Worm (Caenorhabditis elegans) whole organism, young adult: ENCODE data around the gene let-19.

Experiments
- B0261.1 ChIP-seq: sonication (generic microtip); optimal IDR thresholded peaks from 2 replicates; lab custom pipeline; 2016; ENCODE audit warnings: mild to moderate bottlenecking, missing genetic modification characterization, moderate library complexity, missing compliant biosample characterization
- F55B11.4 ChIP-seq: sonication (generic microtip); optimal IDR thresholded peaks from 2 replicates; lab custom pipeline; 2016; ENCODE audit warnings: missing compliant biosample characterization, missing genetic modification characterization, borderline replicate concordance; ENCODE audit not compliant: insufficient read depth
- T26A5.8 ChIP-seq: sonication (generic microtip); optimal IDR thresholded peaks from 2 replicates; lab custom pipeline; 2016; ENCODE audit warnings: missing genetic modification characterization, missing compliant biosample characterization
- ceh-79 ChIP-seq: sonication (generic microtip); optimal IDR thresholded peaks from 2 replicates; lab custom pipeline; 2017; ENCODE audit warnings: mild to moderate bottlenecking, missing genetic modification characterization, missing compliant biosample characterization
- egl-18 ChIP-seq: fragments of 200-800 bp; sonication (Bioruptor generic); IDR thresholded peaks from 2 replicates; pipeline ENCODE4 v1.3.6; 2022; ENCODE audit warnings: missing genetic modification reagents, missing genetic modification characterization, missing compliant biosample characterization
- lin-35 ChIP-seq, 3 experiments: fragments of 150-350 bp in 2 of 3; sonication (generic microtip) in 1 of 3; optimal IDR thresholded peaks; 2 replicates each; lab custom pipeline; 2014 to 2018; ENCODE audit warnings: missing biosample characterization in 3 of 3, missing genetic modification characterization in 3 of 3, missing genetic modification reagents in 3 of 3
- nhr-27 ChIP-seq: fragments of 200-800 bp; sonication (Bioruptor generic); optimal IDR thresholded peaks from 2 replicates; lab custom pipeline; 2018; ENCODE audit warnings: mild to moderate bottlenecking, missing genetic modification characterization, moderate library complexity, missing compliant biosample characterization
- unc-62 ChIP-seq: fragments of 150-350 bp; optimal IDR thresholded peaks from 2 replicates; lab custom pipeline; 2014; ENCODE audit warnings: missing biosample characterization, missing genetic modification reagents, missing genetic modification characterization

DNA sequence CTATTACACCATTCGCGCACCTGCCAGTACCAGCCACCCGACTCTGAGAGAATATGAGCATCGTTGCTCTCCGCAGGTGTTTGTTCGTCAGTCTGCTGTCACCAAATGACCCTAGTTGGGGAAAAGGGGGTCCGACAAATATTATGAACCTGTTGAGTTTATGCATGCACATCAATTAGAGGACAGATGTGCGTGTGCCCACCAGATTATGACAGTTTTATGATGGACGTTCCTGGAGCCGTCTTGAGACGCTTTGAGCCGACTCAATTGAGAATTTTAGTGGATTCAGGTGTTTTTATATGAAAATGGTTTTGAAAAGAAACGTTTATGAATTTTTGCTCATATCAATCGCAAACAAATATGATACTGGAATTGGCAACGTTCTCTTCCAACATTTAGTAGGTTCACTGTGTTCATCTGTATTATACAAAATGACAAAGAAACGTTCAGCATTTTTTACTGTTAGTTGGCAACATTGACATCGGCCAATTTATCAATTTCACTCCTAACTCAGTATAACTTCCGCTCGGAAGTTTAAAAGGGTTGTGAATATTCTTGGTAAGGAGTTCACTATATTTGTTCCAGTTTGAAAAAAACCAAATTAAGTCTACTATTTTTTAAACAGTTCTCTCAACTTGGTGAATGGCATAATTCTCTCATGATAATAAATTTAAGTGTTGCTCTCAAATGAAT lies 23.4 kb upstream of the let-19 start:
- peak in 1 of 3 experiments; percentile 55 for TF ChIP-seq lin-35 (GFP tag; optimal IDR thresholded peaks at IDR 0.05; lab: Kevin White, UChicago)
- TF ChIP-seq nhr-27 (tag; lab: Kevin White, UChicago): peak; percentile 54
- no peak for TF ChIP-seq egl-18 (GFP tag; lab: Robert Waterston, UW)
- TF ChIP-seq ceh-79 (tag; lab: Kevin White, UChicago): peak; percentile 69
- TF ChIP-seq B0261.1 (tag; lab: Kevin White, UChicago): no peak
- TF ChIP-seq unc-62 (GFP tag; lab: Kevin White, UChicago): no peak
- no peak for TF ChIP-seq F55B11.4
- TF ChIP-seq T26A5.8 (tag; lab: Kevin White, UChicago): no peak
